Worm (Caenorhabditis elegans) whole organism, L3 larva: Measurements from ENCODE around the gene srlf-35.

Experiments used
- ZK546.5 ChIP-seq: sonication (generic microtip); optimal IDR thresholded peaks from 2 replicates; lab custom pipeline; 2017; ENCODE audit warnings: missing biosample characterization, missing genetic modification characterization
- aly-2 ChIP-seq: fragments of 150-350 bp; optimal IDR thresholded peaks from 2 replicates; lab custom pipeline; 2014; ENCODE audit warnings: missing biosample characterization, missing genetic modification characterization
- ama-1 ChIP-seq: fragments of 150-350 bp; optimal IDR thresholded peaks from 2 replicates; lab custom pipeline; 2018
- ceh-28 ChIP-seq: fragments of 150-350 bp; optimal IDR thresholded peaks from 2 replicates; lab custom pipeline; 2014; ENCODE audit warnings: missing biosample characterization, missing genetic modification reagents, missing genetic modification characterization
- egl-5 ChIP-seq: fragments of 150-350 bp; optimal IDR thresholded peaks from 2 replicates; lab custom pipeline; 2017; ENCODE audit warnings: missing biosample characterization, missing genetic modification reagents, missing genetic modification characterization, inconsistent platforms
- elt-1 ChIP-seq: fragments of 150-350 bp; optimal IDR thresholded peaks from 2 replicates; lab custom pipeline; 2014; ENCODE audit warnings: missing biosample characterization, missing genetic modification characterization
- elt-2 ChIP-seq: sonication (generic microtip); optimal IDR thresholded peaks from 2 replicates; lab custom pipeline; 2016; ENCODE audit warnings: missing genetic modification reagents, mild to moderate bottlenecking, missing genetic modification characterization, missing compliant biosample characterization
- elt-3 ChIP-seq, 3 experiments: fragments of 150-350 bp in 1 of 3; sonication (generic microtip) in 2 of 3; optimal IDR thresholded peaks; 2 replicates in 2 of 3; 4 replicates in 1 of 3; lab custom pipeline; 2014 to 2017; ENCODE audit warnings: missing biosample characterization in 3 of 3, missing genetic modification characterization in 3 of 3
- fkh-10 ChIP-seq: sonication (generic microtip); optimal IDR thresholded peaks from 2 replicates; lab custom pipeline; 2017; ENCODE audit warnings: missing biosample characterization, missing genetic modification reagents, missing genetic modification characterization
- hmg-11 ChIP-seq: sonication (generic microtip); optimal IDR thresholded peaks from 2 replicates; lab custom pipeline; 2016; ENCODE audit warnings: missing genetic modification characterization, missing compliant biosample characterization
- jun-1 ChIP-seq: fragments of 150-350 bp; optimal IDR thresholded peaks from 2 replicates; lab custom pipeline; 2014; ENCODE audit warnings: missing biosample characterization, missing genetic modification reagents, missing genetic modification characterization
- lin-15B ChIP-seq: fragments of 150-350 bp; optimal IDR thresholded peaks from 2 replicates; lab custom pipeline; 2014; ENCODE audit warnings: missing biosample characterization, missing genetic modification characterization
- lin-39 ChIP-seq: fragments of 150-350 bp; optimal IDR thresholded peaks from 2 replicates; lab custom pipeline; 2018; ENCODE audit warnings: missing biosample characterization, missing genetic modification reagents, missing genetic modification characterization
- lsy-12 ChIP-seq: sonication (generic microtip); optimal IDR thresholded peaks from 2 replicates; lab custom pipeline; 2016; ENCODE audit warnings: mild to moderate bottlenecking, missing genetic modification characterization, missing compliant biosample characterization
- nfya-1 ChIP-seq: sonication (generic microtip); optimal IDR thresholded peaks from 2 replicates; lab custom pipeline; 2017; ENCODE audit warnings: missing genetic modification characterization, mild to moderate bottlenecking, missing compliant biosample characterization, antibody characterized with exemption, moderate library complexity; ENCODE audit not compliant: insufficient read depth
- nhr-12 ChIP-seq: fragments of 150-350 bp; optimal IDR thresholded peaks from 2 replicates; lab custom pipeline; 2014; ENCODE audit warnings: missing biosample characterization, missing genetic modification characterization
- nhr-23 ChIP-seq: fragments of 150-350 bp; optimal IDR thresholded peaks from 2 replicates; lab custom pipeline; 2014; ENCODE audit warnings: missing biosample characterization, missing genetic modification reagents, missing genetic modification characterization
- nhr-25 ChIP-seq: sonication (generic microtip); optimal IDR thresholded peaks from 2 replicates; lab custom pipeline; 2017; ENCODE audit warnings: missing biosample characterization, missing genetic modification characterization
- nhr-43 ChIP-seq: sonication (generic microtip); optimal IDR thresholded peaks from 2 replicates; lab custom pipeline; 2016; ENCODE audit warnings: mild to moderate bottlenecking, missing genetic modification characterization, missing compliant biosample characterization; ENCODE audit not compliant: poor library complexity, severe bottlenecking
- nhr-67 ChIP-seq: fragments of 150-350 bp; optimal IDR thresholded peaks from 2 replicates; lab custom pipeline; 2014; ENCODE audit warnings: missing biosample characterization, missing genetic modification characterization
- nhr-77 ChIP-seq: fragments of 150-350 bp; optimal IDR thresholded peaks from 2 replicates; lab custom pipeline; 2014; ENCODE audit warnings: missing biosample characterization, missing genetic modification characterization
- pha-4 ChIP-seq: fragments of 150-350 bp; optimal IDR thresholded peaks from 2 replicates; lab custom pipeline; 2014; ENCODE audit warnings: missing biosample characterization, missing genetic modification reagents, missing genetic modification characterization
- pqm-1 ChIP-seq: fragments of 150-350 bp; optimal IDR thresholded peaks from 2 replicates; lab custom pipeline; 2017; ENCODE audit warnings: missing biosample characterization, missing genetic modification characterization, inconsistent platforms
- sea-2 ChIP-seq: fragments of 150-350 bp; sonication (generic microtip); optimal IDR thresholded peaks from 4 replicates; lab custom pipeline; 2014; ENCODE audit warnings: missing biosample characterization, missing genetic modification reagents, missing genetic modification characterization
- skn-1 ChIP-seq: fragments of 150-350 bp; optimal IDR thresholded peaks from 2 replicates; lab custom pipeline; 2014; ENCODE audit warnings: missing biosample characterization, missing genetic modification characterization
- snpc-4 ChIP-seq: fragments of 150-350 bp; optimal IDR thresholded peaks from 2 replicates; lab custom pipeline; 2014; ENCODE audit warnings: missing biosample characterization, missing genetic modification characterization
- unc-39 ChIP-seq: sonication (generic microtip); optimal IDR thresholded peaks from 4 replicates; lab custom pipeline; 2017; ENCODE audit warnings: missing biosample characterization, missing genetic modification characterization
- unc-62 ChIP-seq: fragments of 150-350 bp; sonication (generic microtip); optimal IDR thresholded peaks from 4 replicates; lab custom pipeline; 2014; ENCODE audit warnings: missing biosample characterization, missing genetic modification reagents, missing genetic modification characterization
- zag-1 ChIP-seq: fragments of 150-350 bp; optimal IDR thresholded peaks from 2 replicates; lab custom pipeline; 2014; ENCODE audit warnings: missing biosample characterization, missing genetic modification characterization
- ztf-11 ChIP-seq: fragments of 150-350 bp; optimal IDR thresholded peaks from 2 replicates; lab custom pipeline; 2014; ENCODE audit warnings: missing biosample characterization, missing genetic modification characterization

Gene srlf-35

ce11 chrV:534176-534575 lies 30.3 kb downstream of the srlf-35 start, which contains the start of gene nhr-132:
nhr-132 (plus strand) TSS chrV:534446.
- TF ChIP-seq nhr-23 (tag; lab: Kevin White, UChicago) = peak; percentile 27
- peak; percentile 60 for TF ChIP-seq elt-2 (tag; lab: Kevin White, UChicago)
- TF ChIP-seq sea-2 (GFP tag; lab: Kevin White, UChicago) = no peak
- peak; percentile 28 for TF ChIP-seq nhr-25 (tag; lab: Kevin White, UChicago)
- no peak for TF ChIP-seq nhr-67
- TF ChIP-seq pqm-1 (tag; lab: Kevin White, UChicago) = peak; percentile 73
- TF ChIP-seq jun-1 (tag; lab: Kevin White, UChicago) = no peak
- TF ChIP-seq elt-3 (tag; optimal IDR thresholded peaks at IDR 0.05; lab: Kevin White, UChicago) = peak in 1 of 3 experiments; percentile 58
- peak; percentile 18 for TF ChIP-seq hmg-11 (tag; lab: Kevin White, UChicago)
- peak; percentile 14 for TF ChIP-seq egl-5 (tag; lab: Kevin White, UChicago)
- no peak for TF ChIP-seq ZK546.5 (tag; lab: Kevin White, UChicago)
- no peak for TF ChIP-seq zag-1 (tag; lab: Kevin White, UChicago)
- TF ChIP-seq fkh-10 (GFP tag; lab: Kevin White, UChicago) = no peak
- TF ChIP-seq ceh-28 (tag; lab: Kevin White, UChicago) = peak; percentile 53

- no peak for TF ChIP-seq ztf-11 (tag; lab: Kevin White, UChicago)
- no peak for TF ChIP-seq elt-1 (tag; lab: Kevin White, UChicago)
- TF ChIP-seq ceh-28 (tag; lab: Kevin White, UChicago) = no peak
- TF ChIP-seq pha-4 = no peak
- no peak for TF ChIP-seq unc-62 (GFP tag; lab: Kevin White, UChicago)
- no peak for TF ChIP-seq jun-1 (tag; lab: Kevin White, UChicago)
- no peak for TF ChIP-seq sea-2 (GFP tag; lab: Kevin White, UChicago)
- TF ChIP-seq nfya-1 (tag; lab: Kevin White, UChicago) = no peak
- TF ChIP-seq aly-2 (tag; lab: Kevin White, UChicago) = no peak
- no peak for TF ChIP-seq lin-15B (tag; lab: Kevin White, UChicago)
These were observed 32.7 kb downstream of the srlf-35 start, which contains the start of gene C14C6.5 for ce11 chrV:536571-536970. C14C6.5 (plus strand) TSS chrV:536628.

ce11 chrV:539040-539510 lies 35.2 kb downstream of the srlf-35 start, which contains the start of gene nhr-155:
nhr-155 (plus strand) TSS chrV:539460.
- TF ChIP-seq nhr-77 (tag; lab: Kevin White, UChicago) (no peak), lin-39 (tag; lab: Kevin White, UChicago) (no peak), nhr-25 (tag; lab: Kevin White, UChicago) (peak; percentile 32), elt-1 (tag; lab: Kevin White, UChicago) (peak; percentile 95), skn-1 (tag; lab: Kevin White, UChicago) (no peak), pha-4 (no peak), nhr-67 (no peak), fkh-10 (GFP tag; lab: Kevin White, UChicago) (no peak), nhr-43 (tag; lab: Kevin White, UChicago) (peak; percentile 67), nfya-1 (tag; lab: Kevin White, UChicago) (no peak), sea-2 (GFP tag; lab: Kevin White, UChicago) (no peak), zag-1 (tag; lab: Kevin White, UChicago) (no peak), snpc-4 (tag; lab: Kevin White, UChicago) (no peak), ama-1 (lab: Kevin White, UChicago) (no peak), hmg-11 (tag; lab: Kevin White, UChicago) (no peak), unc-39 (tag; lab: Kevin White, UChicago) (no peak), pqm-1 (tag; lab: Kevin White, UChicago) (no peak), nhr-23 (tag; lab: Kevin White, UChicago) (peak; percentile 87), nhr-12 (tag; lab: Kevin White, UChicago) (no peak)

ce11 chrV:541470-541869 lies 37.6 kb downstream of the srlf-35 start:
- TF ChIP-seq elt-1 (tag; lab: Kevin White, UChicago) (peak; percentile 68), nhr-12 (tag; lab: Kevin White, UChicago) (no peak), skn-1 (tag; lab: Kevin White, UChicago) (no peak)

ce11 chrV:543169-543568 lies 39.3 kb downstream of the srlf-35 start, which contains the start of gene C14C6.3:
C14C6.3 (plus strand) TSS chrV:543469.
- peak; percentile 64 for TF ChIP-seq elt-1 (tag; lab: Kevin White, UChicago)
- no peak for TF ChIP-seq lsy-12 (tag; lab: Kevin White, UChicago)
